Worm (Caenorhabditis elegans): ENCODE data around the gene F16B4.5.

Gene F16B4.5

DNA sequence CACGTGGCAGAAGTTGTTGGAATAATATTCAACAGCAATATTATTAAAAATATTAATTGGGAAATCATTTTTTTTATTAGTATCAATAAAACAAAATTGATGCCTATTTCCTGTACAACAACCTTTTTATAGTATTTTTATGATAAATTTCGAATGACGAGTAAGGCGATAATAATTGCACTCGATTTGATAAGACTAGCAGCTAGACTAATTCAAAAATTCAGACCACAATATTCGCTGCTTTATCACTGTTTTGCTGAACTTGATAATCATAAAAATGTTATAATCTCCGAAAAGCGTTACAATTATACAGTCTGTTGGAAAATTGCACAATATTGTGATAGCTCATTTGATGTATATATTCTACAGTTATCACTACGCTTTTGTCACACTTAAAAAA is 42.5 kb upstream of the F16B4.5 start, which contains the start of gene oac-32:
TSS of gene oac-32 (minus strand) at position 90 of the 400 bp plus-strand sequence.
- TF ChIP-seq aptf-2 (GFP tag; conservative IDR thresholded peaks at IDR 0.05): no peak

DNA sequence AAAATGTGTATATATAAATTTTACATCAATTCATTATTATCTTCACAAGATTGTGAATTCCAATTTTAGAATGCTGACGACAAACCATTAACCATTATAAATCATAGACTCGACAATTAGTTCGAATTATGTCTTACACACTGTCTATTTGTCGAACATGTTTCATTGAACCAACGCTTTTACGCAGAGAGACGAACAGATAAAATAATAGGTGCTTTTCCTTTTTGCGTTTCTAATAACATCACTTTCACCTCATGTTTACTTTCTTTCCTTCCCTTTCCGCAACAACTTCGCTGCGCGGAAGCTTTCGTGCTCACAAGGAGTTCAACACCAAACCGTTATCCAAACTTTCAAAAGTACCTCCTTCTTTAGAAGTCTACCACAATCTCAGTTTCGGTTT is 40.4 kb upstream of the F16B4.5 start, which contains the start of gene F52F10.2:
TSS of gene F52F10.2 (plus strand) at position 301 of the 400 bp plus-strand sequence.
- TF ChIP-seq ztf-3 (GFP tag; optimal IDR thresholded peaks at IDR 0.05) (no peak), F22D6.2 (tag; optimal IDR thresholded peaks at IDR 0.05) (no peak), ceh-91 (GFP tag; IDR thresholded peaks at IDR 0.05) (no peak), F39B2.1 (GFP tag; IDR thresholded peaks at IDR 0.05) (no peak), rcor-1 (GFP tag; IDR thresholded peaks at IDR 0.05) (no peak), lin-35 (GFP tag; optimal IDR thresholded peaks at IDR 0.05) (no peak), ztf-25 (GFP tag; IDR thresholded peaks at IDR 0.05) (no peak), nhr-80 (tag; optimal IDR thresholded peaks at IDR 0.05) (no peak), cebp-1 (GFP tag; IDR thresholded peaks at IDR 0.05) (no peak), cebp-1 (tag; optimal IDR thresholded peaks at IDR 0.05) (no peak), unc-130 (GFP tag; optimal IDR thresholded peaks at IDR 0.05) (no peak), atf-7 (tag; optimal IDR thresholded peaks at IDR 0.05) (no peak), mel-28 (tag; optimal IDR thresholded peaks at IDR 0.05; ENCODE audit: borderline replicate concordance) (no peak), nhr-120 (GFP tag; IDR thresholded peaks at IDR 0.05) (no peak)

DNA sequence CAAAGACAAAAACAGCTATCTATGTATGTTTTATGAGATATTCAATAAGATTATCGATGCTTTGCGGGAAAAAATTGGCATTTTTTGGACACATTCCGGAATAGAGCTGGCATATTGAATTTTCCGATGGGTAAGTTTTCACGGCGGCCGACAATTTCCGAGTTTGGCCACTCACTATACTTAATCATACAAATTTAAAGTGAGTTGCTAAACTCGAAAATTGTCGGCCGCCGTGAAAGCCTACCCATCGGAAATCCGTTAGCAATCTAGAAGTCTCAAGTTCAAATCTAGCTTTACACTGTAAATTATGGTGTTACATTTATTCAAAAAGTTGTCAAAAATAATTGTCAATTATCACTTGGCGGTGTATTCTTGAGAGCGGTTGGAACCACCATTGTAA is 37.5 kb upstream of the F16B4.5 start:
- TF ChIP-seq let-607 (tag; optimal IDR thresholded peaks at IDR 0.05): no peak
- no peak for TF ChIP-seq madf-3 (GFP tag; IDR thresholded peaks at IDR 0.05)
- TF ChIP-seq snpc-4 (GFP tag; optimal IDR thresholded peaks at IDR 0.05): no peak
- TF ChIP-seq snpc-4 (tag; optimal IDR thresholded peaks at IDR 0.05): peak in 3 of 4 experiments; percentile 37 to 87 (median 84)
- no peak for TF ChIP-seq F57A8.1 (GFP tag; optimal IDR thresholded peaks at IDR 0.05)
- TF ChIP-seq F49E8.2 (tag; optimal IDR thresholded peaks at IDR 0.05; ENCODE audit: insufficient read depth): no peak
- no peak for TF ChIP-seq K11D2.4 (GFP tag; IDR thresholded peaks at IDR 0.05)
- no peak for TF ChIP-seq F52B5.7 (tag; optimal IDR thresholded peaks at IDR 0.05)
- TF ChIP-seq lin-40 (tag; optimal IDR thresholded peaks at IDR 0.05): no peak
- TF ChIP-seq snpc-1.1 (tag; optimal IDR thresholded peaks at IDR 0.05; ENCODE audit: insufficient read depth): peak; percentile 41

DNA sequence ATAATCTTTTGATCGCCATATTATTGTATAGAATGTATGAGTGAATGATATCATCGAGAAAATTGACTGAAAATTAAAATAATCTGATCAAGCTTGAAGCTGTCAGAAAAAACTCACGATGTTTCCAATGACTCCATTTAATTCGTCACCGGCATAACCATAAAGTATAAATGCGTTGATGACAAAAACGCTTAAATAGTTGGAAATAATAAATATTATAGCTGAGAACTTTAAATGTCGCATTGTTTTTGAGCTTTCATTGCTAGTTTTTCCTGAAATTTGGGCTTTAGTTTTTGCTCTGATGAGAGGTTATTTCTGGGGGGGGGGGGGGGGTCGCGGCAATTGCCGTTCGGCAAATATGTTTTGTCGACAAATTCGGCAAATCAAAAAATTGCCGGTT is 37.1 kb upstream of the F16B4.5 start:
- TF ChIP-seq ztf-25 (GFP tag; IDR thresholded peaks at IDR 0.05) (no peak), lin-40 (tag; optimal IDR thresholded peaks at IDR 0.05) (no peak), rpc-1 (optimal IDR thresholded peaks at IDR 0.05) (no peak), rpc-1 (tag; optimal IDR thresholded peaks at IDR 0.05) (no peak), efl-1 (GFP tag; optimal IDR thresholded peaks at IDR 0.05) (no peak), rcor-1 (GFP tag; IDR thresholded peaks at IDR 0.05) (no peak), lin-26 (GFP tag; IDR thresholded peaks at IDR 0.05) (no peak), K12H6.12 (tag; optimal IDR thresholded peaks at IDR 0.05) (no peak), atf-7 (tag; optimal IDR thresholded peaks at IDR 0.05) (no peak), gei-17 (GFP tag; optimal IDR thresholded peaks at IDR 0.05) (no peak), Y67H2A.10 (GFP tag; conservative IDR thresholded peaks at IDR 0.05) (no peak), hmg-20 (GFP tag; IDR thresholded peaks at IDR 0.05) (no peak), somi-1 (GFP tag; optimal IDR thresholded peaks at IDR 0.05) (no peak), nhr-179 (tag; optimal IDR thresholded peaks at IDR 0.05) (no peak), lsl-1 (GFP tag; optimal IDR thresholded peaks at IDR 0.05) (no peak), repo-1 (tag; optimal IDR thresholded peaks at IDR 0.05) (no peak), fkh-3 (tag; optimal IDR thresholded peaks at IDR 0.05) (no peak)

Measured in whole organism, young adult.